Worm (Caenorhabditis elegans) whole organism, L4 larva: ENCODE data around the gene T03E6.8.
A peak's percentile ranks its signal among the peaks of the same experiment; 100 is the strongest.

ENCODE experiments used
- T26A8.4 ChIP-seq: fragments of 200-800 bp; sonication (Bioruptor generic); IDR thresholded peaks from 2 replicates; pipeline ENCODE4 v1.3.6; 2022; ENCODE audit warnings: missing genetic modification characterization, missing compliant biosample characterization
- Y48G9A.11 ChIP-seq: fragments of 200-800 bp; sonication (Bioruptor generic); IDR thresholded peaks from 2 replicates; pipeline ENCODE4 v1.3.6; 2022; ENCODE audit warnings: missing genetic modification reagents, missing genetic modification characterization, missing compliant biosample characterization
- Y5F2A.4 ChIP-seq: fragments of 200-800 bp; sonication (Bioruptor generic); optimal IDR thresholded peaks from 2 replicates; lab custom pipeline; 2018; ENCODE audit warnings: mild to moderate bottlenecking, missing genetic modification characterization, missing compliant biosample characterization
- ZK337.2 ChIP-seq: fragments of 200-800 bp; sonication (Bioruptor generic); IDR thresholded peaks from 2 replicates; pipeline ENCODE4 v1.3.6; 2022; ENCODE audit warnings: missing genetic modification reagents, missing genetic modification characterization, missing compliant biosample characterization
- aha-1 ChIP-seq: fragments of 150-350 bp; peaks from one replicate; lab custom pipeline; 2014; ENCODE audit warnings: missing biosample characterization, missing genetic modification characterization
- ama-1 ChIP-seq: fragments of 150-350 bp; optimal IDR thresholded peaks from 2 replicates; lab custom pipeline; 2014; ENCODE audit warnings: inconsistent platforms, mixed read lengths
- ceh-20 ChIP-seq: fragments of 200-800 bp; sonication (Bioruptor generic); IDR thresholded peaks from 2 replicates; pipeline ENCODE4 v1.3.6; 2022; ENCODE audit warnings: missing genetic modification reagents, missing genetic modification characterization, missing compliant biosample characterization
- dmd-9 ChIP-seq: fragments of 200-800 bp; sonication (Bioruptor generic); IDR thresholded peaks from 2 replicates; pipeline ENCODE4 v1.3.6; 2022; ENCODE audit warnings: missing genetic modification reagents, missing genetic modification characterization, missing compliant biosample characterization
- duxl-1 ChIP-seq: sonication (generic microtip); optimal IDR thresholded peaks from 2 replicates; lab custom pipeline; 2016; ENCODE audit warnings: mild to moderate bottlenecking, missing genetic modification characterization, moderate library complexity, missing compliant biosample characterization; ENCODE audit not compliant: poor library complexity
- dve-1 ChIP-seq: sonication (generic microtip); optimal IDR thresholded peaks from 2 replicates; lab custom pipeline; 2017; ENCODE audit warnings: antibody characterized with exemption, mild to moderate bottlenecking, missing genetic modification characterization, missing compliant biosample characterization; ENCODE audit not compliant: insufficient read depth
- hlh-11 ChIP-seq: fragments of 200-800 bp; sonication (Bioruptor generic); optimal IDR thresholded peaks from 2 replicates; lab custom pipeline; 2018; ENCODE audit warnings: mild to moderate bottlenecking, missing genetic modification characterization, missing compliant biosample characterization
- hmg-1.1 ChIP-seq: fragments of 200-800 bp; sonication (Bioruptor generic); IDR thresholded peaks from 2 replicates; pipeline ENCODE4 v1.3.6; 2022; ENCODE audit warnings: missing genetic modification reagents, missing genetic modification characterization, missing compliant biosample characterization
- lin-1 ChIP-seq: fragments of 200-800 bp; sonication (Bioruptor generic); IDR thresholded peaks from 2 replicates; pipeline ENCODE4 v1.3.6; 2022; ENCODE audit warnings: missing genetic modification reagents, missing genetic modification characterization, missing compliant biosample characterization
- lir-3 ChIP-seq: sonication (generic microtip); optimal IDR thresholded peaks from 2 replicates; lab custom pipeline; 2016; ENCODE audit warnings: mild to moderate bottlenecking, missing genetic modification characterization, missing compliant biosample characterization
- lsy-2 ChIP-seq, 2 experiments: fragments of 150-350 bp in 1 of 2; sonication (generic microtip) in 1 of 2; optimal IDR thresholded peaks; 2 replicates each; lab custom pipeline; 2014 to 2017; ENCODE audit warnings: missing biosample characterization in 2 of 2, missing genetic modification characterization in 2 of 2
- madf-9 ChIP-seq: fragments of 200-800 bp; sonication (Bioruptor generic); conservative IDR thresholded peaks from 2 replicates; pipeline ENCODE4 v1.3.6; 2022; ENCODE audit warnings: missing genetic modification reagents, missing genetic modification characterization, missing compliant biosample characterization
- mdl-1 ChIP-seq, 2 experiments: fragments of 150-350 bp in 1 of 2; sonication (generic microtip) in 1 of 2; optimal IDR thresholded peaks; 2 replicates each; lab custom pipeline; 2014 to 2017; ENCODE audit warnings: missing biosample characterization in 2 of 2, missing genetic modification characterization in 2 of 2
- mdt-29 ChIP-seq: fragments of 200-800 bp; sonication (Bioruptor generic); IDR thresholded peaks from 2 replicates; pipeline ENCODE4 v1.3.6; 2022; ENCODE audit warnings: missing genetic modification reagents, missing genetic modification characterization, missing compliant biosample characterization
- mes-2 ChIP-seq: sonication (generic microtip); optimal IDR thresholded peaks from 2 replicates; lab custom pipeline; 2016; ENCODE audit warnings: missing genotype, mild to moderate bottlenecking, missing genetic modification characterization, missing compliant biosample characterization; ENCODE audit not compliant: poor library complexity, severe bottlenecking
- nhr-111 ChIP-seq: fragments of 200-800 bp; sonication (Bioruptor generic); optimal IDR thresholded peaks from 2 replicates; lab custom pipeline; 2018; ENCODE audit warnings: mild to moderate bottlenecking, missing genetic modification characterization, missing compliant biosample characterization
- nhr-28 ChIP-seq: fragments of 150-350 bp; optimal IDR thresholded peaks from 2 replicates; lab custom pipeline; 2014; ENCODE audit warnings: missing biosample characterization, missing genetic modification characterization
- nhr-42 ChIP-seq: fragments of 200-800 bp; sonication (Bioruptor generic); IDR thresholded peaks from 2 replicates; pipeline ENCODE4 v1.3.6; 2022; ENCODE audit warnings: missing genetic modification characterization, missing compliant biosample characterization
- nhr-48 ChIP-seq: sonication (generic microtip); optimal IDR thresholded peaks from 2 replicates; lab custom pipeline; 2016; ENCODE audit warnings: mild to moderate bottlenecking, missing genetic modification characterization, missing compliant biosample characterization
- nhr-6 ChIP-seq: fragments of 150-350 bp; optimal IDR thresholded peaks from 2 replicates; lab custom pipeline; 2014; ENCODE audit warnings: missing biosample characterization, missing genetic modification characterization
- nhr-76 ChIP-seq: fragments of 150-350 bp; optimal IDR thresholded peaks from 2 replicates; lab custom pipeline; 2014; ENCODE audit warnings: missing biosample characterization, missing genetic modification characterization
- nhr-77 ChIP-seq: fragments of 150-350 bp; optimal IDR thresholded peaks from 2 replicates; lab custom pipeline; 2014; ENCODE audit warnings: missing biosample characterization, missing genetic modification characterization
- pha-4 ChIP-seq, 2 experiments: fragments of 150-350 bp in 1 of 2; fragments of 200-800 bp in 1 of 2; sonication (Bioruptor generic) in 1 of 2; IDR thresholded peaks in 1 of 2; optimal IDR thresholded peaks in 1 of 2; 2 replicates each; pipeline versions ENCODE4 v1.3.6 to Lab custom; 2014 to 2022; ENCODE audit warnings: missing genetic modification characterization in 2 of 2, missing genetic modification reagents in 2 of 2, missing biosample characterization in 1 of 2, missing compliant biosample characterization in 1 of 2
- rbr-2 ChIP-seq: sonication (generic microtip); optimal IDR thresholded peaks from 2 replicates; lab custom pipeline; 2016; ENCODE audit warnings: missing genotype, missing genetic modification characterization, missing compliant biosample characterization
- sdz-12 ChIP-seq: fragments of 200-800 bp; sonication (Bioruptor generic); optimal IDR thresholded peaks from 2 replicates; lab custom pipeline; 2018; ENCODE audit warnings: mild to moderate bottlenecking, missing genetic modification characterization, missing compliant biosample characterization
- snpc-1.2 ChIP-seq: fragments of 200-800 bp; sonication (Bioruptor generic); IDR thresholded peaks from 2 replicates; pipeline ENCODE4 v1.3.6; 2022; ENCODE audit warnings: missing genetic modification reagents, missing genetic modification characterization, missing compliant biosample characterization
- snpc-4 ChIP-seq: fragments of 150-350 bp; optimal IDR thresholded peaks from 2 replicates; lab custom pipeline; 2014; ENCODE audit warnings: missing biosample characterization, missing genetic modification characterization
- spr-1 ChIP-seq: sonication (generic microtip); optimal IDR thresholded peaks from 2 replicates; lab custom pipeline; 2016; ENCODE audit warnings: mild to moderate bottlenecking, missing genetic modification characterization, missing compliant biosample characterization
- tag-97 ChIP-seq: fragments of 200-800 bp; sonication (Bioruptor generic); IDR thresholded peaks from 2 replicates; pipeline ENCODE4 v1.3.6; 2022; ENCODE audit warnings: missing genetic modification characterization, missing compliant biosample characterization
- vab-7 ChIP-seq: fragments of 200-800 bp; sonication (Bioruptor generic); IDR thresholded peaks from 2 replicates; pipeline ENCODE4 v1.3.6; 2022; ENCODE audit warnings: missing genetic modification reagents, missing genetic modification characterization, missing compliant biosample characterization
- zip-11 ChIP-seq: fragments of 200-800 bp; sonication (Bioruptor generic); IDR thresholded peaks from 2 replicates; pipeline ENCODE4 v1.3.6; 2022; ENCODE audit warnings: missing genetic modification characterization, missing compliant biosample characterization
- ztf-11 ChIP-seq: fragments of 150-350 bp; optimal IDR thresholded peaks from 2 replicates; lab custom pipeline; 2014; ENCODE audit warnings: missing biosample characterization, missing genetic modification characterization
- ztf-7 ChIP-seq: fragments of 150-350 bp; optimal IDR thresholded peaks from 2 replicates; lab custom pipeline; 2014; ENCODE audit warnings: missing biosample characterization, missing genetic modification characterization

Gene T03E6.8

ce11 chrV:16591992-16592798 is 10.8 kb downstream of the T03E6.8 start, which contains the start of gene srh-269 (continued):
- no peak for TF ChIP-seq lsy-2 (tag; optimal IDR thresholded peaks at IDR 0.05; lab: Kevin White, UChicago)
- peak; percentile 38 for TF ChIP-seq nhr-28 (tag; lab: Kevin White, UChicago)
- no peak for TF ChIP-seq mdl-1 (tag; optimal IDR thresholded peaks at IDR 0.05; lab: Kevin White, UChicago)
- TF ChIP-seq nhr-111 (GFP tag; lab: Kevin White, UChicago), result peak; percentile 65
- TF ChIP-seq hlh-11 (tag; lab: Kevin White, UChicago), result peak; percentile 81
- TF ChIP-seq Y5F2A.4 (GFP tag; lab: Kevin White, UChicago), result peak; percentile 66
- peak; percentile 72; the same call in 1 of the 2 replicates for TF ChIP-seq ZK337.2 (GFP tag; lab: Robert Waterston, UW)
- TF ChIP-seq snpc-1.2, result peak; percentile 88
- peak; percentile 51 for TF ChIP-seq rbr-2 (tag; lab: Kevin White, UChicago)
- TF ChIP-seq madf-9, result peak; percentile 89
- TF ChIP-seq nhr-48, result peak; percentile 55
- peak; percentile 90 for TF ChIP-seq mdt-29 (GFP tag; lab: Robert Waterston, UW)
- peak; percentile 81 for TF ChIP-seq hmg-1.1 (GFP tag; lab: Robert Waterston, UW)
- peak; percentile 86 for TF ChIP-seq sdz-12 (GFP tag; lab: Kevin White, UChicago)
- TF ChIP-seq nhr-6 (tag; lab: Kevin White, UChicago), result no peak
- no peak for TF ChIP-seq ama-1 (lab: Kevin White, UChicago)
- TF ChIP-seq nhr-77, result peak; percentile 10
- TF ChIP-seq zip-11 (GFP tag; lab: Robert Waterston, UW), result no peak; the same call in 1 of the 2 replicates
- TF ChIP-seq mes-2 (tag; lab: Kevin White, UChicago), result peak; percentile 81

DNA sequence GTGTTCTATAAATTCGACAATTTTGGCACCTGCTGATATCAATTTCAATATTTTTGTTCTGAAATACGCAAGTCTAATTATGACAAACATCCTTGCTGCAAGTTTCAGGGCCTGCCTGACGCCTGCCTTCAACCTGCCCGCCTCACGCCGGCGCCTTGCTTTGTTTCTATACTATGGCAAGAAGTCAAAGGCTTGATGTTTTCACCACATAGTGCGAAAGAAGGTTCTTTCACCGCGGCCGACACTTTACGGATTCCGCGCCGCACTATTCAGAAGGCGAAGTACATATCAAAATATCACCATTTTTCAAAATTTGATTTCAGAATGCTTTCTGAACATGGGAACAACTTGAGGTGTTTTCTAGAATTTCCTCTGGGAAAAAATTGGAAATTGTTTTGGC is 13.5 kb downstream of the T03E6.8 start:
- TF ChIP-seq nhr-76 (tag; lab: Kevin White, UChicago) (no peak), ztf-7 (tag; lab: Kevin White, UChicago) (no peak), zip-11 (GFP tag; lab: Robert Waterston, UW) (no peak), dmd-9 (GFP tag; lab: Robert Waterston, UW) (no peak), tag-97 (GFP tag; lab: Robert Waterston, UW) (no peak), ceh-20 (no peak), madf-9 (no peak), dve-1 (tag; lab: Kevin White, UChicago) (no peak), nhr-28 (tag; lab: Kevin White, UChicago) (no peak), vab-7 (GFP tag; lab: Robert Waterston, UW) (no peak), T26A8.4 (GFP tag; lab: Robert Waterston, UW) (no peak), aha-1 (no peak), pha-4 (GFP tag; IDR thresholded peaks at IDR 0.05; lab: Robert Waterston, UW) (no peak), pha-4 (tag; optimal IDR thresholded peaks at IDR 0.05; lab: Kevin White, UChicago) (no peak), duxl-1 (tag; lab: Kevin White, UChicago) (no peak), spr-1 (no peak), snpc-4 (tag; lab: Kevin White, UChicago) (no peak), lir-3 (tag; lab: Kevin White, UChicago) (no peak), Y48G9A.11 (GFP tag; lab: Robert Waterston, UW) (no peak), ztf-11 (no peak), lin-1 (GFP tag; lab: Robert Waterston, UW) (no peak)

DNA sequence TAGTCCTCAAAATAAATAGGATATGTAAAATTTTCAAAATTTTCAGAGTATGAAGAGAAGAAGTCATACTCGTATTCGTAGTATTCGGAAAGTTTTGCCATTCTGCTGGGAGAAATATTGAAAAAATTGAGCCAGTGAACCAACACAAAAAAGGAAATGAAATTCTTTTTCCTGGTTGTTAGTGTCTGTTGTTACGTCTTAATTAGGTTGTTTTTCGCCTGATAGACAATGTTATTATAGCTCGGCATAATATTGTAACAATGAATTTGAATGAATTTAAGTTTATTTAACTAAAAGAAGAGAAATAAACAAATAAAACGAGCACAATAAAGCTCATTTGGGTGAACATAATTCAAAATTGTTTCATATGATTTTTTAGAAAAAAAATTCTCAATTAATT is 14.6 kb downstream of the T03E6.8 start, which contains the start of gene srw-73:
TSS of gene srw-73 (minus strand) at position 101 of the 400 bp plus-strand sequence.
- TF ChIP-seq nhr-42 (GFP tag; lab: Robert Waterston, UW), result no peak
